Worm (Caenorhabditis elegans) whole organism, mixed stage, embryonic: ENCODE measurements around the gene F07H5.7.

ENCODE experiments used
- elt-1 ChIP-seq: sonication (generic microtip); optimal IDR thresholded peaks from 2 replicates; lab custom pipeline; 2017; ENCODE audit warnings: missing genetic modification characterization, mild to moderate bottlenecking, missing compliant biosample characterization, antibody characterized with exemption, moderate library complexity, borderline replicate concordance; ENCODE audit not compliant: insufficient read depth
- elt-3 ChIP-seq: fragments of 150-350 bp; optimal IDR thresholded peaks from 2 replicates; lab custom pipeline; 2014; ENCODE audit warnings: missing biosample characterization, missing genetic modification characterization
- lin-13 ChIP-seq: fragments of 150-350 bp; optimal IDR thresholded peaks from 2 replicates; lab custom pipeline; 2014; ENCODE audit warnings: missing biosample characterization, missing genetic modification characterization
- mab-5 ChIP-seq: fragments of 150-350 bp; optimal IDR thresholded peaks from 2 replicates; lab custom pipeline; 2014; ENCODE audit warnings: missing biosample characterization, missing genetic modification characterization
- mep-1 ChIP-seq: fragments of 150-350 bp; optimal IDR thresholded peaks from 2 replicates; lab custom pipeline; 2017; ENCODE audit warnings: missing biosample characterization, missing genetic modification reagents, missing genetic modification characterization, inconsistent platforms
- nhr-12 ChIP-seq: fragments of 150-350 bp; optimal IDR thresholded peaks from 2 replicates; lab custom pipeline; 2014; ENCODE audit warnings: missing biosample characterization, missing genetic modification characterization
- nhr-237 ChIP-seq: fragments of 150-350 bp; optimal IDR thresholded peaks from 2 replicates; lab custom pipeline; 2014; ENCODE audit warnings: missing biosample characterization, missing genetic modification characterization
- nhr-76 ChIP-seq: sonication (generic microtip); optimal IDR thresholded peaks from 2 replicates; lab custom pipeline; 2017; ENCODE audit warnings: missing biosample characterization, missing genetic modification characterization
- sem-2 ChIP-seq: fragments of 200-800 bp; sonication (Bioruptor generic); optimal IDR thresholded peaks from 2 replicates; lab custom pipeline; 2018; ENCODE audit warnings: mild to moderate bottlenecking, missing genetic modification characterization, missing compliant biosample characterization
- snpc-4 ChIP-seq: fragments of 150-350 bp; optimal IDR thresholded peaks from 2 replicates; lab custom pipeline; 2014; ENCODE audit warnings: missing biosample characterization, missing genetic modification characterization
- unc-39 ChIP-seq: fragments of 150-350 bp; optimal IDR thresholded peaks from 2 replicates; lab custom pipeline; 2014; ENCODE audit warnings: missing biosample characterization, missing genetic modification characterization
- unc-62 ChIP-seq: fragments of 150-350 bp; optimal IDR thresholded peaks from 2 replicates; lab custom pipeline; 2014; ENCODE audit warnings: missing biosample characterization, missing genetic modification reagents, missing genetic modification characterization

- TF ChIP-seq nhr-76 (tag; lab: Kevin White, UChicago) (no peak), nhr-12 (tag; lab: Kevin White, UChicago) (no peak), unc-62 (no peak), mep-1 (tag; lab: Kevin White, UChicago) (no peak), nhr-237 (tag; lab: Kevin White, UChicago) (no peak), lin-13 (no peak), elt-3 (tag; lab: Kevin White, UChicago) (no peak), unc-39 (tag; lab: Kevin White, UChicago) (no peak), snpc-4 (tag; lab: Kevin White, UChicago) (no peak), mab-5 (no peak), elt-1 (tag; lab: Kevin White, UChicago) (no peak), sem-2 (no peak)
These were observed 28.7 kb upstream of the F07H5.7 start for ce11 chrII:8822711-8823110.
